Worm (Caenorhabditis elegans) whole organism, L3 larva: ENCODE results near the gene T23E7.2.
A peak's percentile ranks its signal among the peaks of the same experiment; 100 is the strongest.

ENCODE experiments used
- R02D3.7 ChIP-seq: fragments of 150-350 bp; optimal IDR thresholded peaks from 2 replicates; lab custom pipeline; 2014; ENCODE audit warnings: missing biosample characterization, missing genetic modification characterization
- ZK546.5 ChIP-seq: sonication (generic microtip); optimal IDR thresholded peaks from 2 replicates; lab custom pipeline; 2017; ENCODE audit warnings: missing biosample characterization, missing genetic modification characterization
- aly-2 ChIP-seq: fragments of 150-350 bp; optimal IDR thresholded peaks from 2 replicates; lab custom pipeline; 2014; ENCODE audit warnings: missing biosample characterization, missing genetic modification characterization
- ama-1 ChIP-seq: fragments of 150-350 bp; optimal IDR thresholded peaks from 2 replicates; lab custom pipeline; 2018
- ceh-16 ChIP-seq: sonication (generic microtip); optimal IDR thresholded peaks from 2 replicates; lab custom pipeline; 2017; ENCODE audit warnings: missing biosample characterization, missing genetic modification characterization
- ceh-28 ChIP-seq: fragments of 150-350 bp; optimal IDR thresholded peaks from 2 replicates; lab custom pipeline; 2014; ENCODE audit warnings: missing biosample characterization, missing genetic modification reagents, missing genetic modification characterization
- ceh-82 ChIP-seq: fragments of 150-350 bp; optimal IDR thresholded peaks from 2 replicates; lab custom pipeline; 2014; ENCODE audit warnings: missing biosample characterization, missing genetic modification characterization
- ceh-9 ChIP-seq: sonication (generic microtip); optimal IDR thresholded peaks from 2 replicates; lab custom pipeline; 2018; ENCODE audit warnings: missing biosample characterization, missing genetic modification characterization
- daf-12 ChIP-seq: fragments of 150-350 bp; optimal IDR thresholded peaks from 2 replicates; lab custom pipeline; 2014; ENCODE audit warnings: missing biosample characterization, missing genetic modification reagents, missing genetic modification characterization
- egl-27 ChIP-seq: sonication (generic microtip); optimal IDR thresholded peaks from 4 replicates; lab custom pipeline; 2017; ENCODE audit warnings: missing biosample characterization, missing genetic modification reagents, missing genetic modification characterization
- egl-5 ChIP-seq: fragments of 150-350 bp; optimal IDR thresholded peaks from 2 replicates; lab custom pipeline; 2017; ENCODE audit warnings: missing biosample characterization, missing genetic modification reagents, missing genetic modification characterization, inconsistent platforms
- elt-1 ChIP-seq: fragments of 150-350 bp; optimal IDR thresholded peaks from 2 replicates; lab custom pipeline; 2014; ENCODE audit warnings: missing biosample characterization, missing genetic modification characterization
- elt-2 ChIP-seq: sonication (generic microtip); optimal IDR thresholded peaks from 2 replicates; lab custom pipeline; 2016; ENCODE audit warnings: missing genetic modification reagents, mild to moderate bottlenecking, missing genetic modification characterization, missing compliant biosample characterization
- elt-3 ChIP-seq, 3 experiments: fragments of 150-350 bp in 1 of 3; sonication (generic microtip) in 2 of 3; optimal IDR thresholded peaks; 2 replicates in 2 of 3; 4 replicates in 1 of 3; lab custom pipeline; 2014 to 2017; ENCODE audit warnings: missing biosample characterization in 3 of 3, missing genetic modification characterization in 3 of 3
- eor-1 ChIP-seq, 2 experiments: fragments of 150-350 bp; optimal IDR thresholded peaks; 2 replicates each; lab custom pipeline; 2014 to 2018; ENCODE audit warnings: missing biosample characterization in 2 of 2, missing genetic modification characterization in 2 of 2
- fkh-10 ChIP-seq: sonication (generic microtip); optimal IDR thresholded peaks from 2 replicates; lab custom pipeline; 2017; ENCODE audit warnings: missing biosample characterization, missing genetic modification reagents, missing genetic modification characterization
- fkh-2 ChIP-seq: fragments of 150-350 bp; optimal IDR thresholded peaks from 2 replicates; lab custom pipeline; 2014; ENCODE audit warnings: missing biosample characterization, missing genetic modification reagents, missing genetic modification characterization
- fos-1 ChIP-seq: fragments of 150-350 bp; optimal IDR thresholded peaks from 2 replicates; lab custom pipeline; 2014; ENCODE audit warnings: missing biosample characterization, missing genetic modification characterization
- hmg-11 ChIP-seq: sonication (generic microtip); optimal IDR thresholded peaks from 2 replicates; lab custom pipeline; 2016; ENCODE audit warnings: missing genetic modification characterization, missing compliant biosample characterization
- jun-1 ChIP-seq: fragments of 150-350 bp; optimal IDR thresholded peaks from 2 replicates; lab custom pipeline; 2014; ENCODE audit warnings: missing biosample characterization, missing genetic modification reagents, missing genetic modification characterization
- lin-15B ChIP-seq: fragments of 150-350 bp; optimal IDR thresholded peaks from 2 replicates; lab custom pipeline; 2014; ENCODE audit warnings: missing biosample characterization, missing genetic modification characterization
- lin-39 ChIP-seq: fragments of 150-350 bp; optimal IDR thresholded peaks from 2 replicates; lab custom pipeline; 2018; ENCODE audit warnings: missing biosample characterization, missing genetic modification reagents, missing genetic modification characterization
- lsy-12 ChIP-seq: sonication (generic microtip); optimal IDR thresholded peaks from 2 replicates; lab custom pipeline; 2016; ENCODE audit warnings: mild to moderate bottlenecking, missing genetic modification characterization, missing compliant biosample characterization
- mdl-1 ChIP-seq: fragments of 150-350 bp; optimal IDR thresholded peaks from 2 replicates; lab custom pipeline; 2014; ENCODE audit warnings: missing biosample characterization, missing genetic modification characterization
- mml-1 ChIP-seq: fragments of 150-350 bp; sonication (generic microtip); optimal IDR thresholded peaks from 3 replicates; lab custom pipeline; 2014; ENCODE audit warnings: missing biosample characterization, missing genetic modification characterization
- nfya-1 ChIP-seq: sonication (generic microtip); optimal IDR thresholded peaks from 2 replicates; lab custom pipeline; 2017; ENCODE audit warnings: missing genetic modification characterization, mild to moderate bottlenecking, missing compliant biosample characterization, antibody characterized with exemption, moderate library complexity; ENCODE audit not compliant: insufficient read depth
- nhr-11 ChIP-seq: fragments of 150-350 bp; optimal IDR thresholded peaks from 2 replicates; lab custom pipeline; 2014; ENCODE audit warnings: missing biosample characterization, missing genetic modification characterization
- nhr-12 ChIP-seq: fragments of 150-350 bp; optimal IDR thresholded peaks from 2 replicates; lab custom pipeline; 2014; ENCODE audit warnings: missing biosample characterization, missing genetic modification characterization
- nhr-23 ChIP-seq: fragments of 150-350 bp; optimal IDR thresholded peaks from 2 replicates; lab custom pipeline; 2014; ENCODE audit warnings: missing biosample characterization, missing genetic modification reagents, missing genetic modification characterization
- nhr-237 ChIP-seq: fragments of 150-350 bp; optimal IDR thresholded peaks from 2 replicates; lab custom pipeline; 2014; ENCODE audit warnings: missing biosample characterization, missing genetic modification characterization
- nhr-25 ChIP-seq: sonication (generic microtip); optimal IDR thresholded peaks from 2 replicates; lab custom pipeline; 2017; ENCODE audit warnings: missing biosample characterization, missing genetic modification characterization
- nhr-28 ChIP-seq: fragments of 150-350 bp; optimal IDR thresholded peaks from 2 replicates; lab custom pipeline; 2014; ENCODE audit warnings: missing biosample characterization, missing genetic modification characterization
- nhr-43 ChIP-seq: sonication (generic microtip); optimal IDR thresholded peaks from 2 replicates; lab custom pipeline; 2016; ENCODE audit warnings: mild to moderate bottlenecking, missing genetic modification characterization, missing compliant biosample characterization; ENCODE audit not compliant: poor library complexity, severe bottlenecking
- nhr-67 ChIP-seq: fragments of 150-350 bp; optimal IDR thresholded peaks from 2 replicates; lab custom pipeline; 2014; ENCODE audit warnings: missing biosample characterization, missing genetic modification characterization
- nhr-76 ChIP-seq: fragments of 150-350 bp; sonication (generic microtip); optimal IDR thresholded peaks from 5 replicates; lab custom pipeline; 2014; ENCODE audit warnings: missing biosample characterization, missing genetic modification characterization
- nhr-77 ChIP-seq: fragments of 150-350 bp; optimal IDR thresholded peaks from 2 replicates; lab custom pipeline; 2014; ENCODE audit warnings: missing biosample characterization, missing genetic modification characterization
- pha-4 ChIP-seq: fragments of 150-350 bp; optimal IDR thresholded peaks from 2 replicates; lab custom pipeline; 2014; ENCODE audit warnings: missing biosample characterization, missing genetic modification reagents, missing genetic modification characterization
- pqm-1 ChIP-seq: fragments of 150-350 bp; optimal IDR thresholded peaks from 2 replicates; lab custom pipeline; 2017; ENCODE audit warnings: missing biosample characterization, missing genetic modification characterization, inconsistent platforms
- sea-2 ChIP-seq: fragments of 150-350 bp; sonication (generic microtip); optimal IDR thresholded peaks from 4 replicates; lab custom pipeline; 2014; ENCODE audit warnings: missing biosample characterization, missing genetic modification reagents, missing genetic modification characterization
- skn-1 ChIP-seq: fragments of 150-350 bp; optimal IDR thresholded peaks from 2 replicates; lab custom pipeline; 2014; ENCODE audit warnings: missing biosample characterization, missing genetic modification characterization
- snpc-4 ChIP-seq: fragments of 150-350 bp; optimal IDR thresholded peaks from 2 replicates; lab custom pipeline; 2014; ENCODE audit warnings: missing biosample characterization, missing genetic modification characterization
- tbx-2 ChIP-seq: sonication (generic microtip); optimal IDR thresholded peaks from 2 replicates; lab custom pipeline; 2016; ENCODE audit warnings: mild to moderate bottlenecking, missing genetic modification characterization, missing compliant biosample characterization
- unc-39 ChIP-seq: sonication (generic microtip); optimal IDR thresholded peaks from 4 replicates; lab custom pipeline; 2017; ENCODE audit warnings: missing biosample characterization, missing genetic modification characterization
- unc-62 ChIP-seq: fragments of 150-350 bp; sonication (generic microtip); optimal IDR thresholded peaks from 4 replicates; lab custom pipeline; 2014; ENCODE audit warnings: missing biosample characterization, missing genetic modification reagents, missing genetic modification characterization
- zag-1 ChIP-seq: fragments of 150-350 bp; optimal IDR thresholded peaks from 2 replicates; lab custom pipeline; 2014; ENCODE audit warnings: missing biosample characterization, missing genetic modification characterization
- ztf-11 ChIP-seq: fragments of 150-350 bp; optimal IDR thresholded peaks from 2 replicates; lab custom pipeline; 2014; ENCODE audit warnings: missing biosample characterization, missing genetic modification characterization
- ztf-4 ChIP-seq: fragments of 150-350 bp; optimal IDR thresholded peaks from 2 replicates; lab custom pipeline; 2014; ENCODE audit warnings: missing biosample characterization, missing genetic modification characterization

Gene T23E7.2

DNA sequence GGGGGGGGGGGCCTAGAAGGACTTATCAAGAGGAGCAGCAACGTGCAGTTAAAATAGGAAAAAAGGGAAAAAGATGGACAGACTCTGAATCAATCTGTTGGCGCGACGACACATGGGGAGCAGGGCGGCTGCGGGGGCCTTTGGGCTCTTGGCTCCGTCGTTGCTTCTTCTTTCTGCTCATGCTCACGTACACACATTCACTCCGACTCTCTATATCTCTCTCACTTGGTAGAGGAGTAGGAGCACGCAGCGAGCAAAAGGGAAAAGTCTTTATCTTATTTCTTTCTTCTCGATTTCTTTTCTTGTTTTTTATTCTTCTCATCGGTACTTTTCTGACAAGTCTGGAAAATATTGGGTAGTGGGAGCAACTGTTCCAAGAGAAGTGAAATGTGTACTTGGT lies 42.5 kb upstream of the T23E7.2 start:
- TF ChIP-seq elt-3 (tag; optimal IDR thresholded peaks at IDR 0.05; lab: Kevin White, UChicago) (no peak), fkh-10 (GFP tag; lab: Kevin White, UChicago) (peak; percentile 12), mdl-1 (tag; lab: Kevin White, UChicago) (no peak), nhr-76 (no peak), lin-39 (tag; lab: Kevin White, UChicago) (peak; percentile 62), fos-1 (tag; lab: Kevin White, UChicago) (no peak), lin-15B (no peak), nfya-1 (peak; percentile 52), nhr-67 (no peak), nhr-43 (tag; lab: Kevin White, UChicago) (no peak), eor-1 (tag; optimal IDR thresholded peaks at IDR 0.05; lab: Kevin White, UChicago) (no peak), nhr-77 (no peak), ceh-16 (tag; lab: Kevin White, UChicago) (no peak), skn-1 (no peak), jun-1 (tag; lab: Kevin White, UChicago) (no peak), ama-1 (lab: Kevin White, UChicago) (peak; percentile 36), nhr-237 (no peak), ceh-9 (tag; lab: Kevin White, UChicago) (no peak), egl-27 (tag; lab: Kevin White, UChicago) (no peak), aly-2 (no peak), hmg-11 (tag; lab: Kevin White, UChicago) (peak; percentile 52), daf-12 (tag; lab: Kevin White, UChicago) (no peak)

ce11 chrX:17630888-17631287 lies 39.9 kb upstream of the T23E7.2 start:
- TF ChIP-seq aly-2 (no peak), nhr-11 (tag; lab: Kevin White, UChicago) (no peak), ztf-4 (no peak), ceh-28 (tag; lab: Kevin White, UChicago) (no peak), nhr-76 (no peak), pqm-1 (tag; lab: Kevin White, UChicago) (peak; percentile 66), nhr-67 (no peak), fkh-10 (GFP tag; lab: Kevin White, UChicago) (no peak), fos-1 (tag; lab: Kevin White, UChicago) (no peak), nhr-77 (no peak), ama-1 (lab: Kevin White, UChicago) (peak; percentile 62), nhr-237 (no peak), zag-1 (tag; lab: Kevin White, UChicago) (no peak), elt-3 (tag; optimal IDR thresholded peaks at IDR 0.05; lab: Kevin White, UChicago) (peak in 1 of 3 experiments; percentile 34), R02D3.7 (no peak), eor-1 (tag; optimal IDR thresholded peaks at IDR 0.05; lab: Kevin White, UChicago) (no peak), nfya-1 (peak; percentile 77), ZK546.5 (tag; lab: Kevin White, UChicago) (no peak), pha-4 (tag; lab: Kevin White, UChicago) (peak; percentile 65), sea-2 (GFP tag; lab: Kevin White, UChicago) (no peak), egl-27 (tag; lab: Kevin White, UChicago) (no peak), elt-1 (no peak), mdl-1 (tag; lab: Kevin White, UChicago) (peak; percentile 62), fkh-2 (tag; lab: Kevin White, UChicago) (no peak), daf-12 (tag; lab: Kevin White, UChicago) (no peak), unc-62 (no peak), lin-39 (tag; lab: Kevin White, UChicago) (peak; percentile 20), jun-1 (tag; lab: Kevin White, UChicago) (no peak), egl-5 (tag; lab: Kevin White, UChicago) (no peak), nhr-28 (tag; lab: Kevin White, UChicago) (no peak), snpc-4 (no peak), nhr-25 (tag; lab: Kevin White, UChicago) (peak; percentile 65), nhr-43 (tag; lab: Kevin White, UChicago) (peak; percentile 88), hmg-11 (tag; lab: Kevin White, UChicago) (no peak), skn-1 (no peak), tbx-2 (peak; percentile 41), ceh-9 (tag; lab: Kevin White, UChicago) (no peak), mml-1 (tag; lab: Kevin White, UChicago) (no peak), nhr-12 (tag; lab: Kevin White, UChicago) (no peak), ceh-82 (no peak), nhr-23 (peak; percentile 64), lin-15B (no peak), ceh-16 (tag; lab: Kevin White, UChicago) (no peak), unc-39 (tag; lab: Kevin White, UChicago) (no peak), lsy-12 (tag; lab: Kevin White, UChicago) (peak; percentile 61), ztf-11 (tag; lab: Kevin White, UChicago) (no peak), elt-2 (peak; percentile 91)
